Worm (Caenorhabditis elegans) whole organism, young adult: Measurements from ENCODE around the gene F22E12.1.

ENCODE experiments used
- T26A5.8 ChIP-seq: sonication (generic microtip); optimal IDR thresholded peaks from 2 replicates; lab custom pipeline; 2016; ENCODE audit warnings: missing genetic modification characterization, missing compliant biosample characterization
- dpl-1 ChIP-seq: fragments of 150-350 bp; optimal IDR thresholded peaks from 2 replicates; lab custom pipeline; 2014; ENCODE audit warnings: missing biosample characterization, missing genetic modification reagents, missing genetic modification characterization
- egl-44 ChIP-seq: fragments of 200-800 bp; sonication (Bioruptor generic); IDR thresholded peaks from 2 replicates; pipeline ENCODE4 v1.3.6; 2022; ENCODE audit warnings: missing genetic modification reagents, missing genetic modification characterization, missing compliant biosample characterization
- nfya-1 ChIP-seq: sonication (generic microtip); optimal IDR thresholded peaks from 2 replicates; lab custom pipeline; 2017; ENCODE audit warnings: antibody characterized with exemption, missing compliant biosample characterization, missing genetic modification characterization, borderline replicate concordance; ENCODE audit not compliant: insufficient read depth

- TF ChIP-seq dpl-1 (GFP tag; lab: Kevin White, UChicago) (no peak), T26A5.8 (no peak), nfya-1 (tag; lab: Kevin White, UChicago) (no peak), egl-44 (GFP tag; lab: Robert Waterston, UW) (no peak)
These were observed 16.4 kb downstream of the F22E12.1 start, which contains the start of gene snf-10 for ce11 chrV:10440723-10441122.
